Fruit fly (Drosophila melanogaster) whole organism, prepupa: ENCODE data around the gene Ccdc85.

Experiments
- CG11762 ChIP-seq: fragments of 200-800 bp; sonication (Bioruptor generic); optimal IDR thresholded peaks from 3 replicates; lab custom pipeline; 2016; ENCODE audit warnings: missing biosample characterization, missing genetic modification characterization; ENCODE audit not compliant: insufficient read depth
- Hr39 ChIP-seq: fragments of 200-800 bp; sonication (Bioruptor generic); optimal IDR thresholded peaks from 2 replicates; lab custom pipeline; 2016; ENCODE audit warnings: missing biosample characterization, missing genetic modification characterization

DNA sequence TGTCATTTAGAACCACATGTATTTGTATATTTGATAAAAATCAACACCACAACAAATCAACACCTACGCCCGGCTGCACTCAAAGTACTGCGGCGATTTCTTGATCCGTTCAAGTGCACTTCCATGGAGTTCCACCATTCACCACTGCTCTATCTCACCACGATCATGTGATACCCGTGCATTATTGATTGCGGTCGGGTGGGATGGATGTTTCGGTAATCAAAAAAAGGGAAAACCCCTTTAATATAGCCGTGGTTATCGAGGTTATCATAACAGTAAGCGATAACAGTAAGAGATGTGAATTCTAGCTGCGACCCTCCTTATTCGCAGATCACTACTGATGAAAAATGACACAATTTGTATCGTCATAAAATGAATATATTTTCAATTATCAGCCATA lies 19.1 kb downstream of the Ccdc85 start, which contains the start of the genes CG17224 and CG17264:
- TF ChIP-seq Hr39 (GFP tag; lab: Kevin White, UChicago) (no peak), CG11762 (GFP tag; lab: Kevin White, UChicago) (no peak)
